Worm (Caenorhabditis elegans) whole organism, early embryonic: ENCODE measurements around the gene F59B1.8.

ENCODE experiments used
- B0310.2 ChIP-seq: sonication (generic microtip); optimal IDR thresholded peaks from 2 replicates; lab custom pipeline; 2016; ENCODE audit warnings: mild to moderate bottlenecking, missing genetic modification characterization, missing compliant biosample characterization
- F13C5.2 ChIP-seq: sonication (generic microtip); optimal IDR thresholded peaks from 2 replicates; lab custom pipeline; 2017; ENCODE audit warnings: mild to moderate bottlenecking, missing genetic modification characterization, inconsistent platforms, missing compliant biosample characterization
- aly-1 ChIP-seq: sonication (generic microtip); optimal IDR thresholded peaks from 2 replicates; lab custom pipeline; 2016; ENCODE audit warnings: missing genetic modification characterization, missing compliant biosample characterization
- ama-1 ChIP-seq: fragments of 150-350 bp; optimal IDR thresholded peaks from 2 replicates; lab custom pipeline; 2014
- ceh-13 ChIP-seq: fragments of 200-800 bp; sonication (Bioruptor generic); optimal IDR thresholded peaks from 2 replicates; lab custom pipeline; 2018; ENCODE audit warnings: mild to moderate bottlenecking, missing genetic modification characterization, missing compliant biosample characterization
- ceh-36 ChIP-seq: sonication (generic microtip); optimal IDR thresholded peaks from 2 replicates; lab custom pipeline; 2016; ENCODE audit warnings: missing genetic modification characterization, inconsistent platforms, missing compliant biosample characterization
- ets-7 ChIP-seq: sonication (generic microtip); optimal IDR thresholded peaks from 2 replicates; lab custom pipeline; 2016; ENCODE audit warnings: missing genotype, missing genetic modification characterization, missing compliant biosample characterization
- flt-1 ChIP-seq: fragments of 200-800 bp; sonication (Bioruptor generic); IDR thresholded peaks from 2 replicates; pipeline ENCODE4 v1.3.6; 2022; ENCODE audit warnings: missing genetic modification characterization, missing compliant biosample characterization
- hmbx-1 ChIP-seq: sonication (generic microtip); optimal IDR thresholded peaks from 2 replicates; lab custom pipeline; 2016; ENCODE audit warnings: mild to moderate bottlenecking, missing genetic modification characterization, missing compliant biosample characterization
- hmg-4 ChIP-seq: fragments of 200-800 bp; sonication (Bioruptor generic); optimal IDR thresholded peaks from 2 replicates; lab custom pipeline; 2018; ENCODE audit warnings: mild to moderate bottlenecking, missing genetic modification characterization, missing compliant biosample characterization
- hnd-1 ChIP-seq: sonication (generic microtip); optimal IDR thresholded peaks from 2 replicates; lab custom pipeline; 2016; ENCODE audit warnings: missing genetic modification characterization, missing compliant biosample characterization
- pes-1 ChIP-seq: fragments of 200-800 bp; sonication (Bioruptor generic); IDR thresholded peaks from 2 replicates; pipeline ENCODE4 v1.3.6; 2022; ENCODE audit warnings: missing genetic modification reagents, missing genetic modification characterization, missing compliant biosample characterization
- scrt-1 ChIP-seq: fragments of 200-800 bp; sonication (Bioruptor generic); IDR thresholded peaks from 2 replicates; pipeline ENCODE4 v1.3.6; 2022; ENCODE audit warnings: missing genetic modification characterization, missing compliant biosample characterization
- sea-1 ChIP-seq: fragments of 200-800 bp; sonication (Bioruptor generic); conservative IDR thresholded peaks from 2 replicates; pipeline ENCODE4 v1.3.6; 2022; ENCODE audit warnings: missing genetic modification characterization, missing compliant biosample characterization
- tbx-11 ChIP-seq: fragments of 200-800 bp; sonication (Bioruptor generic); IDR thresholded peaks from 2 replicates; pipeline ENCODE4 v1.3.6; 2022; ENCODE audit warnings: missing genetic modification characterization, missing compliant biosample characterization
- tbx-37 ChIP-seq: fragments of 200-800 bp; sonication (Bioruptor generic); conservative IDR thresholded peaks from 2 replicates; pipeline ENCODE4 v1.3.6; 2022; ENCODE audit warnings: missing genetic modification reagents, missing genetic modification characterization, missing compliant biosample characterization
- tra-4 ChIP-seq: sonication (generic microtip); optimal IDR thresholded peaks from 2 replicates; lab custom pipeline; 2017; ENCODE audit warnings: missing genetic modification characterization, missing compliant biosample characterization

F59B1.8 gene

DNA sequence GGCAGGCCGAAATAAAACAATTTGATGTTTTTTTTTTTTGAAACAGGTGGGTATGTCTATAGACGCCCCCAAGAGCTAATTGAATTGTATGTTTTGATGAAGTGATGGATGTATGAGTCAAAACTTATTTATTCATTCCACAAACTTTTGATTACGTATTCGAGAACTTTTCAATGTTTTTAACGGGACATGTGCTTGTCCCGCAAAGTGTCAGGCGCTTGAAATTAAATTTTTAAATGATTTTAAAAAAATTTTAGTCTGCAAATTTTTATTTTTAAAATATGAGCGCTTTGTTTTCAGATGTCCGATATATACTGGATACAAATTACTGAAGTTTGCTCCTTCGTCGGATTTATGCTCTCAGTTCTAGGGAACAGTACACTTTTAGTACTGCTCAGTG lies 5.4 kb upstream of the F59B1.8 start, which contains the start of gene str-114:
Gene str-114, plus strand, starts transcription at position 301 of the 400 bp plus-strand sequence.
- no peak for TF ChIP-seq sea-1 (GFP tag; lab: Robert Waterston, UW)
- no peak for TF ChIP-seq flt-1
- no peak for TF ChIP-seq tbx-37 (GFP tag; lab: Robert Waterston, UW)
- TF ChIP-seq hmbx-1: no peak
- no peak for TF ChIP-seq ama-1 (lab: Kevin White, UChicago)
- TF ChIP-seq scrt-1 (GFP tag; lab: Robert Waterston, UW): no peak
- no peak for TF ChIP-seq B0310.2 (tag; lab: Kevin White, UChicago)
- no peak for TF ChIP-seq F13C5.2 (tag; lab: Kevin White, UChicago)
- no peak for TF ChIP-seq tbx-11
- TF ChIP-seq pes-1: no peak
- no peak for TF ChIP-seq tra-4 (tag; lab: Kevin White, UChicago)
- no peak for TF ChIP-seq ceh-13 (GFP tag; lab: Kevin White, UChicago)
- TF ChIP-seq aly-1 (tag; lab: Kevin White, UChicago): no peak
- no peak for TF ChIP-seq ceh-36
- TF ChIP-seq hnd-1 (tag; lab: Kevin White, UChicago): no peak
- TF ChIP-seq hmg-4 (GFP tag; lab: Kevin White, UChicago): no peak
- no peak for TF ChIP-seq ets-7 (tag; lab: Kevin White, UChicago)

DNA sequence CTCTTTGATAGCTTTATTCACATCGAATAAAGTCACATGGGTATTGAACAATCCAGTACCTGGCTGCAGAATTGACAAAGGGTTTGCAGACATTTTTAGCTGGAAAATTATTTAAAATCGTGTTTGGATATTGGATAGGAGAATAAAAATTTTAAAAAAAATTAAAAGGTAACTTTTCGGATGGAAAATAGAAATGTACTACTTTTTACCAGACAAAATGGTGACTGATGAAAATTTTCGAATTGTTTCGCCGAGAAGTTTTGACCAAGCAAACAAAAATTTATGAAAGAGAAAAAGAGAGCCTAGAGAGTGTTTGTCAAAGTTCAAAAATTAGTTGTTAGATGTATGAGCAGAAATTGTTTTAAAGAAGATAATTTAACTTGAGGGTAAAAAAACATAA lies 3.8 kb upstream of the F59B1.8 start, which contains the start of gene F59B1.10:
Gene F59B1.10, minus strand, starts transcription at position 101 of the 400 bp plus-strand sequence.
- no peak for TF ChIP-seq ets-7 (tag; lab: Kevin White, UChicago)
- no peak for TF ChIP-seq hmg-4 (GFP tag; lab: Kevin White, UChicago)
- no peak for TF ChIP-seq ceh-36
- no peak for TF ChIP-seq scrt-1 (GFP tag; lab: Robert Waterston, UW)
- TF ChIP-seq ceh-13 (GFP tag; lab: Kevin White, UChicago): no peak
- no peak for TF ChIP-seq tbx-11
- TF ChIP-seq sea-1 (GFP tag; lab: Robert Waterston, UW): no peak
- TF ChIP-seq F13C5.2 (tag; lab: Kevin White, UChicago): no peak
- no peak for TF ChIP-seq flt-1
- no peak for TF ChIP-seq tbx-37 (GFP tag; lab: Robert Waterston, UW)
- TF ChIP-seq B0310.2 (tag; lab: Kevin White, UChicago): no peak

DNA sequence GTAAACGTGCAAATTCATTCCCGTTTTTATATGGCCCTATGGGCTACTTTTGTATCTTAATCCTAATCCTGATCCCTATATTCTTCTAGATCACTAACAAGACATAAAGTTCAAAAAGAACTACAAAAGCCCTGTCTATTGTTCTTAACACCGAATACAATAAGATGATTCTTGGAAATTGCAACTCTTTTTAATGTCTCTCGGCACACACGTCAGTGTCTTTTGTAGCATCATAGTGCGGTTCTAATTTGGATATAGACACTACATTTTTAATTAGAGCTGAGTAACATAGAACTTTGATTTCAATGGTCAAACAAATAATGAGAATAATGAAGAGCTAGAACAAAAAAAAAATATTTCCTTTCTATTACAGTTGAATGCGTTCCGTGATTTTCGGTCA lies 4.2 kb downstream of the F59B1.8 start:
- no peak for TF ChIP-seq B0310.2 (tag; lab: Kevin White, UChicago)
- no peak for TF ChIP-seq sea-1 (GFP tag; lab: Robert Waterston, UW)
- TF ChIP-seq scrt-1 (GFP tag; lab: Robert Waterston, UW): no peak
- TF ChIP-seq ceh-36: no peak
- TF ChIP-seq hmbx-1: no peak
- TF ChIP-seq hnd-1 (tag; lab: Kevin White, UChicago): no peak
- no peak for TF ChIP-seq ama-1 (lab: Kevin White, UChicago)
- no peak for TF ChIP-seq tbx-11
- no peak for TF ChIP-seq hmg-4 (GFP tag; lab: Kevin White, UChicago)
- no peak for TF ChIP-seq F13C5.2 (tag; lab: Kevin White, UChicago)
- TF ChIP-seq aly-1 (tag; lab: Kevin White, UChicago): no peak

DNA sequence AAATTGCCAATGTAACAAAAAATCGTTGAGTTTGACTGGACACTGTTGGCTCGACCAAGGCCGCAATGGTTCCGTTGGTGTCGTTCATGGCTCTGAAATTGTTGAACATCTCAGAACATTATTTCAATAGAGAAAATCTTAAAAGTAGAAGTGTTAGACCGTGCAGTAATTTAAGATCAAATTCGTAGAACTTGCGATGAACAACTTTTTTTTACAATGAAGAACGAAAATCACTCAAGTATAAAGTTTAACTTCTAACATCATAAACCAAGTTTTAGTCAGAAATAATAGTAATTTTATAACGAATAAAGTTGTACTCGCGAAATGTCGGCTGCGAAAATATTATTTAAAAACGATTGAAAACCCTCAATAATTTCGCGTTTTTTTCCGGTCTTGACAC lies 7.0 kb downstream of the F59B1.8 start, which contains the start of gene srx-41:
Gene srx-41, minus strand, starts transcription at position 101 of the 400 bp plus-strand sequence.
- no peak for TF ChIP-seq aly-1 (tag; lab: Kevin White, UChicago)
- no peak for TF ChIP-seq hmbx-1
- TF ChIP-seq F13C5.2 (tag; lab: Kevin White, UChicago): no peak
- no peak for TF ChIP-seq ama-1 (lab: Kevin White, UChicago)
- TF ChIP-seq scrt-1 (GFP tag; lab: Robert Waterston, UW): no peak
- TF ChIP-seq B0310.2 (tag; lab: Kevin White, UChicago): no peak
- no peak for TF ChIP-seq ets-7 (tag; lab: Kevin White, UChicago)
- no peak for TF ChIP-seq ceh-36
- no peak for TF ChIP-seq pes-1
- no peak for TF ChIP-seq flt-1
- TF ChIP-seq hnd-1 (tag; lab: Kevin White, UChicago): no peak

DNA sequence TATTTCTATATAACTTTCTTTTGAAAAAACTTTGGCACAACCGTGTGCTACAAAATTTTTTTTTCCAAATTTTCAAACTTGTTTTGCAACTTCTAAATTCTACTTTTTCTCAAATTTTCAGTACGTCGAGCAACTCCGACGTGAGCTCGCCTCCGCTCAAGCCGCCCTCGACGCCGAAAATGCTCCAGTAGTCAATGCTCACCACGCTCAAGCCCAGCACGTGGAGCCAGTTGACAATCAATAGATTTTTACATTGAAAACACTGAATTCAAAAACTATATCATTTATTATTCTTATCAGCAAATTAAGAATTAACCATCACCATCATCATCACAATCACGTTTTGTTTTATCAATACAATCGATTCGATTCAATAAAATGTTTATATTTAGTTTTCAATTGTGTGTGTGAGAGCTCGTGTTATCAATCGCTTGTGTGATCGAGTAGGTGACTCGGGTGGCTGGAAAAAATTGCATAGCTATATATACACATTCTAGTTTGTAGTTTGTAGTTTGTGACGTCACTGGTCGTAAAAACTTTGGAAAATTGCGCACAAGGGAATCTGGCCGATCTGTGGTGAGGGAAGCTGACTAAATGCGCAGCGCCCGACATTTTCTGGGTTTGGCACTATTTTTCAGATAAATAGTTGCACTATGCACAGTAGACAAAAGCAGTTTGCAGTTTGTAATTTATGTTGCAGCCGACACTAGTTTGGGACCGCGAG lies 9.6 kb downstream of the F59B1.8 start:
- TF ChIP-seq sea-1 (GFP tag; lab: Robert Waterston, UW) (no peak), ceh-13 (GFP tag; lab: Kevin White, UChicago) (no peak), hmg-4 (GFP tag; lab: Kevin White, UChicago) (no peak), tra-4 (tag; lab: Kevin White, UChicago) (no peak), hmbx-1 (no peak), hnd-1 (tag; lab: Kevin White, UChicago) (no peak), ets-7 (tag; lab: Kevin White, UChicago) (no peak), F13C5.2 (tag; lab: Kevin White, UChicago) (no peak), flt-1 (no peak), ama-1 (lab: Kevin White, UChicago) (no peak), tbx-11 (no peak), pes-1 (no peak), ceh-36 (no peak), B0310.2 (tag; lab: Kevin White, UChicago) (no peak), scrt-1 (GFP tag; lab: Robert Waterston, UW) (no peak), aly-1 (tag; lab: Kevin White, UChicago) (no peak), tbx-37 (GFP tag; lab: Robert Waterston, UW) (no peak)

DNA sequence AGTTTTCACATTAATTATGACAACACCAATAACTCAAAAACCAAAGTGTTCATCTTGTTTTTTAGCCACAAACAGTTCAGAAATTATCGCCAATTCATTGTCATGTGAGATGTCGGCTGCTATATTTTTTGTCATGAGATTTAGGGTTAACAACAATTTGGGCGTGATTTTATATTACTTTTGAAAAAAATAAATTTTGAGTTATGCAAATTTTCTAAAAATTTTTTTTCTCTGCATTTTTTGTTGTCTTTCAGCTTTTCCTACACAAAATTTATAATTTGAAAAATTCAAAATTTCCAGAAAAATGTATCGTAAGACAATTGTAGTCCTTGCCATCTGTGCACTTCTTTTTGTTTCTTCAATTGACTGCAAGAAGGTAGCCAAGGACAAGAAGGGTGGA lies 11.0 kb downstream of the F59B1.8 start, which contains the start of gene F59B1.2:
Gene F59B1.2, plus strand, starts transcription at position 301 of the 400 bp plus-strand sequence.
- TF ChIP-seq B0310.2 (tag; lab: Kevin White, UChicago) (no peak), flt-1 (no peak), pes-1 (no peak), scrt-1 (GFP tag; lab: Robert Waterston, UW) (no peak), ceh-36 (no peak)
